Fruit fly (Drosophila melanogaster) whole organism, prepupa: ENCODE data around the gene Pex3.
A peak's percentile ranks its signal among the peaks of the same experiment; 100 is the strongest.

ENCODE experiments used
- Blimp-1 ChIP-seq: fragments of 200-800 bp; sonication (Bioruptor generic); optimal IDR thresholded peaks from 3 replicates; lab custom pipeline; 2017; ENCODE audit warnings: missing biosample characterization, missing genetic modification characterization, mild to moderate bottlenecking, moderate library complexity, missing genetic modification reagents
- CG10631 ChIP-seq: fragments of 200-800 bp; sonication (Bioruptor generic); optimal IDR thresholded peaks from 2 replicates; lab custom pipeline; 2016; ENCODE audit warnings: missing biosample characterization, missing genetic modification characterization
- CG10669 ChIP-seq: fragments of 200-800 bp; sonication (Bioruptor generic); optimal IDR thresholded peaks from 3 replicates; lab custom pipeline; 2018; ENCODE audit warnings: missing biosample characterization, mild to moderate bottlenecking, missing genetic modification characterization, moderate library complexity
- CG11294 ChIP-seq: fragments of 200-800 bp; sonication (Bioruptor generic); IDR thresholded peaks from 2 replicates; pipeline ENCODE4 v1.3.6; 2022; ENCODE audit warnings: missing biosample characterization, missing genetic modification characterization
- CG11762 ChIP-seq: fragments of 200-800 bp; sonication (Bioruptor generic); optimal IDR thresholded peaks from 3 replicates; lab custom pipeline; 2016; ENCODE audit warnings: missing biosample characterization, missing genetic modification characterization; ENCODE audit not compliant: insufficient read depth
- CG15336 ChIP-seq: fragments of 200-800 bp; sonication (Bioruptor generic); IDR thresholded peaks from 2 replicates; pipeline ENCODE4 v1.3.6; 2022; ENCODE audit warnings: missing biosample characterization, missing genetic modification characterization
- CG1621 ChIP-seq: fragments of 200-800 bp; sonication (Bioruptor generic); optimal IDR thresholded peaks from 3 replicates; lab custom pipeline; 2018; ENCODE audit warnings: missing biosample characterization, mild to moderate bottlenecking, missing genetic modification characterization
- CG16779 ChIP-seq: fragments of 200-800 bp; sonication (Bioruptor generic); optimal IDR thresholded peaks from 3 replicates; lab custom pipeline; 2017; ENCODE audit warnings: missing biosample characterization, mild to moderate bottlenecking, missing genetic modification characterization
- CG3032 ChIP-seq: fragments of 200-800 bp; optimal IDR thresholded peaks from 2 replicates; lab custom pipeline; 2019; ENCODE audit warnings: missing biosample characterization, mild to moderate bottlenecking, missing genetic modification characterization, moderate library complexity
- CG32006 ChIP-seq: fragments of 200-800 bp; sonication (Bioruptor generic); optimal IDR thresholded peaks from 3 replicates; lab custom pipeline; 2017; ENCODE audit warnings: missing biosample characterization, mild to moderate bottlenecking, missing genetic modification characterization
- CG34406 ChIP-seq: fragments of 200-800 bp; sonication (Bioruptor generic); optimal IDR thresholded peaks from 3 replicates; lab custom pipeline; 2016; ENCODE audit warnings: missing biosample characterization, missing genetic modification characterization
- CG4318 ChIP-seq: fragments of 200-800 bp; sonication (Bioruptor generic); optimal IDR thresholded peaks from 3 replicates; lab custom pipeline; 2017; ENCODE audit warnings: missing biosample characterization, mild to moderate bottlenecking, missing genetic modification characterization
- CG6163 ChIP-seq: fragments of 200-800 bp; sonication (Bioruptor generic); IDR thresholded peaks from 3 replicates; pipeline ENCODE4 v1.3.6; 2022; ENCODE audit warnings: missing biosample characterization, missing genetic modification characterization
- CG6854 ChIP-seq: fragments of 200-800 bp; sonication (Bioruptor generic); optimal IDR thresholded peaks from 2 replicates; lab custom pipeline; 2017; ENCODE audit warnings: missing biosample characterization, mild to moderate bottlenecking, missing genetic modification characterization
- CG8119 ChIP-seq: fragments of 200-800 bp; sonication (Bioruptor generic); IDR thresholded peaks from 3 replicates; pipeline ENCODE4 v1.3.6; 2022; ENCODE audit warnings: missing biosample characterization, missing genetic modification characterization
- CG8319 ChIP-seq: fragments of 200-800 bp; sonication (Bioruptor generic); optimal IDR thresholded peaks from 3 replicates; lab custom pipeline; 2016; ENCODE audit warnings: missing biosample characterization, missing genetic modification characterization
- CG8632 ChIP-seq: fragments of 200-800 bp; sonication (Bioruptor generic); optimal IDR thresholded peaks from 3 replicates; lab custom pipeline; 2016; ENCODE audit warnings: missing biosample characterization, missing genetic modification characterization
- CG9139 ChIP-seq: fragments of 200-800 bp; sonication (Bioruptor generic); optimal IDR thresholded peaks from 3 replicates; lab custom pipeline; 2017; ENCODE audit warnings: missing biosample characterization, mild to moderate bottlenecking, missing genetic modification characterization
- Eip78C ChIP-seq: fragments of 200-800 bp; sonication (Bioruptor generic); peaks from one replicate; lab custom pipeline; 2016; ENCODE audit warnings: missing biosample characterization, missing genetic modification characterization
- Eip93F ChIP-seq: fragments of 200-800 bp; sonication (Bioruptor generic); optimal IDR thresholded peaks from 2 replicates; lab custom pipeline; 2016; ENCODE audit warnings: missing biosample characterization, mild to moderate bottlenecking, missing genetic modification characterization
- Ets96B ChIP-seq: fragments of 200-800 bp; optimal IDR thresholded peaks from 2 replicates; lab custom pipeline; 2019; ENCODE audit warnings: missing biosample characterization, mild to moderate bottlenecking, missing genetic modification characterization, moderate library complexity
- Hr39 ChIP-seq: fragments of 200-800 bp; sonication (Bioruptor generic); optimal IDR thresholded peaks from 2 replicates; lab custom pipeline; 2016; ENCODE audit warnings: missing biosample characterization, missing genetic modification characterization
- Hr4 ChIP-seq: fragments of 200-800 bp; sonication (Bioruptor generic); optimal IDR thresholded peaks from 3 replicates; lab custom pipeline; 2016; ENCODE audit warnings: missing biosample characterization, missing genetic modification characterization
- Lpt ChIP-seq: fragments of 200-800 bp; sonication (Bioruptor generic); optimal IDR thresholded peaks from 3 replicates; lab custom pipeline; 2016; ENCODE audit warnings: missing biosample characterization, missing genetic modification characterization
- OdsH ChIP-seq: fragments of 200-800 bp; sonication (Bioruptor generic); optimal IDR thresholded peaks from 3 replicates; lab custom pipeline; 2016; ENCODE audit warnings: missing biosample characterization, missing genetic modification characterization
- Sox14 ChIP-seq: fragments of 200-800 bp; sonication (Bioruptor generic); optimal IDR thresholded peaks from 3 replicates; lab custom pipeline; 2016; ENCODE audit warnings: missing biosample characterization, missing genetic modification characterization
- Sox15 ChIP-seq: fragments of 200-800 bp; sonication (Bioruptor generic); optimal IDR thresholded peaks from 3 replicates; lab custom pipeline; 2016; ENCODE audit warnings: missing biosample characterization, missing genetic modification characterization
- acj6 ChIP-seq: fragments of 200-800 bp; sonication (Bioruptor generic); optimal IDR thresholded peaks from 3 replicates; lab custom pipeline; 2016; ENCODE audit warnings: missing biosample characterization, missing genetic modification characterization
- dsx ChIP-seq: fragments of 200-800 bp; optimal IDR thresholded peaks from 3 replicates; lab custom pipeline; 2019; ENCODE audit warnings: missing biosample characterization, mild to moderate bottlenecking, missing genetic modification characterization, moderate library complexity; ENCODE audit not compliant: poor library complexity, severe bottlenecking
- eg ChIP-seq: fragments of 200-800 bp; sonication (Bioruptor generic); IDR thresholded peaks from 3 replicates; pipeline ENCODE4 v1.3.6; 2022; ENCODE audit warnings: missing biosample characterization, missing genetic modification characterization
- esn ChIP-seq: fragments of 200-800 bp; sonication (Bioruptor generic); optimal IDR thresholded peaks from 2 replicates; lab custom pipeline; 2016; ENCODE audit warnings: missing biosample characterization, mild to moderate bottlenecking, missing genetic modification characterization, moderate library complexity
- fd59A ChIP-seq: fragments of 200-800 bp; sonication (Bioruptor generic); optimal IDR thresholded peaks from 2 replicates; lab custom pipeline; 2017; ENCODE audit warnings: missing biosample characterization, mild to moderate bottlenecking, missing genetic modification characterization, missing genetic modification reagents
- fd85E ChIP-seq: fragments of 200-800 bp; sonication (Bioruptor generic); optimal IDR thresholded peaks from 3 replicates; lab custom pipeline; 2016; ENCODE audit warnings: missing biosample characterization, missing genetic modification characterization
- salr ChIP-seq, 2 experiments: fragments of 200-800 bp; sonication (Bioruptor generic); optimal IDR thresholded peaks; 3 replicates each; lab custom pipeline; 2016 to 2018; ENCODE audit warnings: missing biosample characterization in 2 of 2, missing genetic modification characterization in 2 of 2, mild to moderate bottlenecking in 1 of 2
- spab ChIP-seq: fragments of 200-800 bp; sonication (Bioruptor generic); optimal IDR thresholded peaks from 2 replicates; lab custom pipeline; 2017; ENCODE audit warnings: missing biosample characterization, mild to moderate bottlenecking, missing genetic modification characterization, missing genetic modification reagents
- ss ChIP-seq, 2 experiments: fragments of 200-800 bp; sonication (Bioruptor generic); optimal IDR thresholded peaks; 2 replicates in 1 of 2; 3 replicates in 1 of 2; lab custom pipeline; 2017 to 2018; ENCODE audit warnings: mild to moderate bottlenecking in 2 of 2, missing biosample characterization in 2 of 2, missing genetic modification characterization in 2 of 2, moderate library complexity in 1 of 2
- svp ChIP-seq: fragments of 200-800 bp; sonication (Bioruptor generic); peaks from one replicate; lab custom pipeline; 2016; ENCODE audit warnings: missing biosample characterization, missing genetic modification characterization

The Pex3 gene

dm6 chr3L:15174086-15174485 is 29.9 kb downstream of the Pex3 start (continued):
- TF ChIP-seq Sox15 (GFP tag; lab: Kevin White, UChicago) (peak; percentile 51), Sox14 (GFP tag; lab: Kevin White, UChicago) (peak; percentile 44), esn (GFP tag; lab: Kevin White, UChicago) (peak; percentile 63), CG8119 (GFP tag; lab: Robert Waterston, UW) (peak; percentile 42; the same call in 1 of the 3 replicates), Blimp-1 (GFP tag; lab: Kevin White, UChicago) (no peak), ss (GFP tag; optimal IDR thresholded peaks at IDR 0.05; lab: Kevin White, UChicago) (peak; percentile 56 to 69), CG10669 (GFP tag; lab: Kevin White, UChicago) (peak; percentile 58), CG6854 (peak; percentile 9), Hr4 (GFP tag; lab: Kevin White, UChicago) (no peak), CG4318 (no peak), CG9139 (GFP tag; lab: Kevin White, UChicago) (peak; percentile 48), fd85E (no peak), CG1621 (tag; lab: Kevin White, UChicago) (peak; percentile 38), spab (GFP tag; lab: Kevin White, UChicago) (peak; percentile 77), Eip93F (GFP tag; lab: Kevin White, UChicago) (no peak), Lpt (GFP tag; lab: Kevin White, UChicago) (no peak), CG11762 (no peak), CG11294 (GFP tag; lab: Robert Waterston, UW) (no peak)

- TF ChIP-seq CG16779 (tag; lab: Kevin White, UChicago): no peak
- peak; percentile 50 for TF ChIP-seq Ets96B (tag; lab: Kevin White, UChicago)
- no peak for TF ChIP-seq esn (GFP tag; lab: Kevin White, UChicago)
- peak; percentile 1 for TF ChIP-seq CG10631
- peak; percentile 38 for TF ChIP-seq CG3032 (tag; lab: Kevin White, UChicago)
- TF ChIP-seq CG34406 (GFP tag; lab: Kevin White, UChicago): peak; percentile 48
- peak; percentile 2 for TF ChIP-seq CG8632 (GFP tag; lab: Kevin White, UChicago)
- peak; percentile 18 for TF ChIP-seq OdsH (GFP tag; lab: Kevin White, UChicago)
- peak; percentile 59 for TF ChIP-seq Eip78C (GFP tag; lab: Kevin White, UChicago)
- peak; percentile 15 for TF ChIP-seq acj6 (GFP tag; lab: Kevin White, UChicago)
- peak; percentile 24 for TF ChIP-seq dsx (GFP tag; lab: Kevin White, UChicago)
Measured at dm6 chr3L:15174823-15175222, 30.7 kb downstream of the Pex3 start.

- TF ChIP-seq CG6854: no peak
- TF ChIP-seq svp (GFP tag; lab: Kevin White, UChicago): peak; percentile 15
- TF ChIP-seq salr (GFP tag; optimal IDR thresholded peaks at IDR 0.05; lab: Kevin White, UChicago): peak in 1 of 2 experiments; percentile 3
- no peak for TF ChIP-seq fd85E
- no peak for TF ChIP-seq fd59A (GFP tag; lab: Kevin White, UChicago)
- peak; percentile 1 for TF ChIP-seq CG32006
- no peak for TF ChIP-seq CG15336 (GFP tag; lab: Robert Waterston, UW)
- no peak for TF ChIP-seq Ets96B (tag; lab: Kevin White, UChicago)
- peak; percentile 25; the same call in 2 of the 3 replicates for TF ChIP-seq eg
- TF ChIP-seq CG6163 (GFP tag; lab: Robert Waterston, UW): 0 out of 3 replicates have a peak, but pooled peaks have one; percentile 19
- no peak for TF ChIP-seq CG3032 (tag; lab: Kevin White, UChicago)
- no peak for TF ChIP-seq Hr4 (GFP tag; lab: Kevin White, UChicago)
- TF ChIP-seq Hr39 (GFP tag; lab: Kevin White, UChicago): no peak
- no peak for TF ChIP-seq CG8319 (GFP tag; lab: Kevin White, UChicago)
Measured at dm6 chr3L:15176641-15177215, 32.6 kb downstream of the Pex3 start.
